Worm (Caenorhabditis elegans): ENCODE data around the gene F10D7.10.

DNA sequence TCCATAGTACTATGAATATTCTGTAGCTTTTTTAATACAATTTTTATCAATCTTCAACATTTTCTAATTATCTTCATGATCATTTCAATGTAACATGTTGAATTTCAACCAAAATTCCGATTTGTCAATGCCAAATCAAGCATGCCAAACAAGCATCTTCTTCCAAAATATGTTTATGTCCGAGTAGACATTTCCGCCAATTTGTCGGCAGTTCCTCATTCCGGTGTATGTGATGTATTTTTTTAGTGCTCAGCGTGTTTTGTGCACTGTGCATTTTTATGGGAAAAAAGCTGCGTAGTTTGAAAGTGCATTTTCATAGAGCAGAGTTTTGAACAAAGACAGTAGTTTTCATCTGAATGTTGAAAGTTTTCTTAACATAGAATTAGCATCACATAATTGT lies 30.2 kb downstream of the F10D7.10 start:
- no peak for TF ChIP-seq mdl-1 (tag; optimal IDR thresholded peaks at IDR 0.05)
- TF ChIP-seq unc-62 (GFP tag; optimal IDR thresholded peaks at IDR 0.05) = no peak
